Worm (Caenorhabditis elegans): ENCODE results near the gene mbk-2.

The mbk-2 gene

DNA sequence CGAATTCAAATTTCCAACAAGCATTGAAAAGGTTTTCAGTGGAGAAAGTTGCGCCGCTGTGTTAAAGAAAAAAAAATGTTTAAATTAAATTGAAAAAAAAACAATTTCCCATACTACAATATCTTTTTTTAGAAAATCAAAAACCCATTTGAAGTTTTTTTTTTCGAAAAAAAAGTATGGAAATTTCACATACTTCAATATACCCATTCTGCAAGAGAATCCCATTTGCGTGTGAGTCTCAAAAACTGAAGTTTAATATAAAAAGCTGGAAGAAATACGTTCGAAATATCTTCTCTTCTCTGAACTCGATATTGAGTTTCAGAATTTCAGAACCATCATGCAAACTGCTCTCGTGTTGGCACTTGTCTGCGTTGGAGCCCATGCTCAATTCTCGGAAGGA lies 61.2 kb downstream of the mbk-2 start, which contains the start of gene scl-7:
Gene scl-7, plus strand, starts transcription at position 301 of the 400 bp plus-strand sequence.
- TF ChIP-seq snpc-1.2 (GFP tag; IDR thresholded peaks at IDR 0.05) = no peak
- TF ChIP-seq nhr-102 (tag; optimal IDR thresholded peaks at IDR 0.05) = no peak
- no peak for TF ChIP-seq nhr-76 (tag; optimal IDR thresholded peaks at IDR 0.05)
- TF ChIP-seq ctbp-1 (GFP tag; IDR thresholded peaks at IDR 0.05) = no peak
- TF ChIP-seq set-16 (GFP tag; IDR thresholded peaks at IDR 0.05) = no peak
- TF ChIP-seq nhr-42 (GFP tag; IDR thresholded peaks at IDR 0.05) = no peak
- TF ChIP-seq vab-7 (GFP tag; IDR thresholded peaks at IDR 0.05) = no peak
- no peak for TF ChIP-seq spr-3 (GFP tag; optimal IDR thresholded peaks at IDR 0.05)

DNA sequence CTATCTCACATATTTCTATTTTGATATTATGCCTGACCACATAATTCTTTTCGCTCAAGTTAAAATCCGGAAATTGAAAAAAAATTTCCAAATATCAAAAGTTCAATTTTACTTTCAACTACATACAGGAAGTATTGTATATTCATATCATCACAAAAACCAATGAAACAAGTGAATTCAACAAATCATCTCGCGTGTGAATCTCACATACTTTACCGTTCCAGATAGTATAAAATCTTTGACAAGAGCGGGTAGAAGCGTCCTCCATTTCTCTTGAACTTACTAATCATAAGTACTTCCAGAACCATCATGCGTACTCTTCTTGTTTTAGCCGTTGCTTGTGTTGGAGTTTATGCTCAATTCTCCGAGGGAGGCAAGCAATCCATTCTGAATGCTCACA lies 62.5 kb downstream of the mbk-2 start, which contains the start of gene scl-8:
Gene scl-8, plus strand, starts transcription at position 301 of the 400 bp plus-strand sequence.
- TF ChIP-seq lim-7 (GFP tag; IDR thresholded peaks at IDR 0.05) = no peak
- TF ChIP-seq aha-1 (tag) = peak; percentile 36
- TF ChIP-seq hif-1 (tag; optimal IDR thresholded peaks at IDR 0.05) = no peak
- no peak for TF ChIP-seq pqm-1 (tag; optimal IDR thresholded peaks at IDR 0.05)

DNA sequence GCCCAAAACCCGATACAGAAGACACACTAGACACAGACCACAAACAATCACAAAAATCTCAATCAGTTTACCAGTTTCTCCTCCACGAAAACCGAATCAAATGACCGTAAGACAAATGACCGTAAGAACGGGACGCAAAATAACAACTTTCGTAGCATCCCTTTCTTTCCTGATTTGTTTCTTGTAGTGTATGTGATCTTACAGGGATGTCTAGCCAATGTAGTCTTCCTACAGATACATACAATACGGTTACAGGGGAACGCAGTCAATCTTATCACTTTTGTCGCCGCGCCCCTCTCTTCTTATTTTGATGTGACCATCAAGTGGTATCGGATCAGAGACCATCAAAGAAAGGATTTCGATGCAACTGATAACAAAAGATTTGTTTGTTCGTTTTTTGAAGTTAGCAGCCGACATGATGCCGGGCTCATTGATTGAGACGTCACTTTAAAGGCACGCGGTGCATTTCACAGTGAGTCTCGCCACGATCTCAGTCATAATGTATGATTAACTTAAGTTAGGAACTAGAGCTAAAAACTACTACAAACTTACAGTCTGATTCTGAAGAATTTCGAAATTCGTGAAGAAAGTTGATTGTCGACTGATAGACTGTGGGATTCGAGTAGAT lies 66.8 kb downstream of the mbk-2 start:
- no peak for TF ChIP-seq tag-97 (GFP tag; IDR thresholded peaks at IDR 0.05)
- TF ChIP-seq dmd-6 (GFP tag; IDR thresholded peaks at IDR 0.05) = 0 out of 2 replicates have a peak, but pooled peaks have one; percentile 9
- TF ChIP-seq ceh-82 (tag; optimal IDR thresholded peaks at IDR 0.05) = no peak
- peak in 1 of 2 experiments; percentile 47 for TF ChIP-seq mdl-1 (tag; optimal IDR thresholded peaks at IDR 0.05)
- no peak for TF ChIP-seq fos-1 (tag; optimal IDR thresholded peaks at IDR 0.05)
- peak; percentile 58 for TF ChIP-seq hlh-11 (tag; optimal IDR thresholded peaks at IDR 0.05)
- TF ChIP-seq ceh-44 (GFP tag; IDR thresholded peaks at IDR 0.05) = no peak
- peak; percentile 9 for TF ChIP-seq mxl-3 (GFP tag; optimal IDR thresholded peaks at IDR 0.05)
- peak; percentile 62 for TF ChIP-seq nhr-77 (tag; optimal IDR thresholded peaks at IDR 0.05)
- TF ChIP-seq unc-62 (GFP tag; optimal IDR thresholded peaks at IDR 0.05 in 1 of 2) = peak in 1 of 2 experiments; percentile 80
- no peak for TF ChIP-seq unc-62 (tag; optimal IDR thresholded peaks at IDR 0.05)
- TF ChIP-seq hlh-30 (tag; optimal IDR thresholded peaks at IDR 0.05; ENCODE audit: insufficient read depth) = peak; percentile 25
- TF ChIP-seq nhr-28 (tag; optimal IDR thresholded peaks at IDR 0.05) = peak; percentile 100

DNA sequence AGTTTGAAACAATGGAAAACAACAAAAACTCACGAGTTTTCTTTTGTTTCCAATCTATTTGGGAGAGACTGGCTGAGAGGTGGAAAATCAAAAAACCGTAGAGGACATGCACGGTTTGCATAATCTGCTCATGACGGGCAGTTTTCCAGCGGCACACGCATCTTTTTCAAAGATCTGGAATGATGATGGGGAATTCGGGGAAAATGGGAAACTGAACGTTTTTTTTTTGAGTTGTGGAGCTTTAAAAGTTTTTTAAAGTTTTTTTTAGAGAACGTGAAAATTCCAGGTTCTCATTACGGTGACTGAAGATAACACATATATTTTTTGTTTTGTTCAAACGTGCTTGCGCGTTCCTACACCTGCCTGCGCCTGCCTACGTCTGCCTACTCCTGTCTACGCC lies 67.7 kb downstream of the mbk-2 start, which contains the start of gene C39E9.7:
Gene C39E9.7, minus strand, starts transcription at position 101 of the 400 bp plus-strand sequence.
- TF ChIP-seq snpc-1.2 (GFP tag; IDR thresholded peaks at IDR 0.05) (no peak), aha-1 (tag) (no peak), lir-3 (tag; optimal IDR thresholded peaks at IDR 0.05) (no peak), lin-39 (tag; optimal IDR thresholded peaks at IDR 0.05) (no peak), T20F7.1 (GFP tag; optimal IDR thresholded peaks at IDR 0.05) (no peak), gei-8 (GFP tag; optimal IDR thresholded peaks at IDR 0.05) (no peak), nhr-76 (tag; optimal IDR thresholded peaks at IDR 0.05) (no peak), ctbp-1 (GFP tag; IDR thresholded peaks at IDR 0.05) (no peak), ces-1 (GFP tag; optimal IDR thresholded peaks at IDR 0.05) (no peak), unc-39 (tag; optimal IDR thresholded peaks at IDR 0.05) (no peak), nhr-11 (tag; optimal IDR thresholded peaks at IDR 0.05) (no peak), zfp-2 (tag; optimal IDR thresholded peaks at IDR 0.05) (no peak), lin-15B (tag; optimal IDR thresholded peaks at IDR 0.05) (no peak), ceh-82 (tag; optimal IDR thresholded peaks at IDR 0.05) (no peak)

DNA sequence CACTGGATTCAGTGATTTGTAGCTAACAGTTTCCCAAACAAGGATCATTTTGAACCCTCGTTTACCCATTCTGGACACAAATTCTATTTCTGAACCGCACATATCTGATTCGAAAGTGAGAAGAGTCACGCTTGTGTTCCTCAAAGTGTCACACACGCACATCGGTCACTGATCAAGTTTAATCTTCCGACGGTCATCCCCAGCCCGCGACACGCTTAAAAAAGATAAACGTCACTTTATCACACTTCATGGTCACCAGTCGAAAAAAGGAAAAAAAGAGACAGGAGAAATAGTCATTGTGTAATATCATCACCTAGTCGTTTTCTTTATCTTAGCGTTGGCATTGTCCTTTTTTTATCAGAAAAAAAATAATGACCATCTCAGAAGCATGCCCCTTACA lies 68.7 kb downstream of the mbk-2 start:
- TF ChIP-seq lim-7 (GFP tag; IDR thresholded peaks at IDR 0.05) = no peak
- TF ChIP-seq mdl-1 (tag; optimal IDR thresholded peaks at IDR 0.05) = peak; percentile 36 to 73
- TF ChIP-seq nhr-28 (tag; optimal IDR thresholded peaks at IDR 0.05) = peak; percentile 96
- peak; percentile 83 for TF ChIP-seq hlh-11 (tag; optimal IDR thresholded peaks at IDR 0.05)
- TF ChIP-seq Y5F2A.4 (GFP tag; optimal IDR thresholded peaks at IDR 0.05) = no peak
- peak; percentile 83 for TF ChIP-seq hlh-30 (tag; optimal IDR thresholded peaks at IDR 0.05; ENCODE audit: insufficient read depth)
- peak in 1 of 2 experiments; percentile 25 for TF ChIP-seq unc-62 (GFP tag; optimal IDR thresholded peaks at IDR 0.05 in 1 of 2)
- TF ChIP-seq unc-62 (tag; optimal IDR thresholded peaks at IDR 0.05) = no peak
- no peak for TF ChIP-seq ztf-7 (tag; optimal IDR thresholded peaks at IDR 0.05)
- TF ChIP-seq cey-2 (tag; optimal IDR thresholded peaks at IDR 0.05; ENCODE audit: borderline replicate concordance, insufficient read depth) = peak; percentile 28
- peak; percentile 52 for TF ChIP-seq nhr-25 (tag; optimal IDR thresholded peaks at IDR 0.05; ENCODE audit: borderline replicate concordance, insufficient read depth)
- TF ChIP-seq aha-1 (tag) = peak; percentile 87
- peak; percentile 45 for TF ChIP-seq dmd-6 (GFP tag; IDR thresholded peaks at IDR 0.05)
- peak; percentile 79 for TF ChIP-seq nhr-48 (tag; optimal IDR thresholded peaks at IDR 0.05)
- peak; percentile 70 for TF ChIP-seq mxl-3 (GFP tag; optimal IDR thresholded peaks at IDR 0.05)
- peak; percentile 26 for TF ChIP-seq nhr-77 (tag; optimal IDR thresholded peaks at IDR 0.05)

All from whole organism, L4 larva.